Worm (Caenorhabditis elegans) whole organism, young adult: ENCODE results near the gene srbc-82.

ENCODE experiments used
- B0035.1 ChIP-seq: sonication (generic microtip); optimal IDR thresholded peaks from 2 replicates; lab custom pipeline; 2016; ENCODE audit warnings: missing genetic modification characterization, mild to moderate bottlenecking, missing compliant biosample characterization, missing genotype, missing genetic modification reagents
- C06A6.2 ChIP-seq: fragments of 200-800 bp; sonication (Bioruptor generic); conservative IDR thresholded peaks from 2 replicates; pipeline ENCODE4 v1.3.6; 2022; ENCODE audit warnings: missing genetic modification characterization, missing compliant biosample characterization
- D2030.7 ChIP-seq: fragments of 200-800 bp; sonication (Bioruptor generic); IDR thresholded peaks from 2 replicates; pipeline ENCODE4 v1.3.6; 2022; ENCODE audit warnings: missing genetic modification reagents, missing genetic modification characterization, missing compliant biosample characterization
- F57C9.4 ChIP-seq: sonication (generic microtip); optimal IDR thresholded peaks from 2 replicates; lab custom pipeline; 2017; ENCODE audit warnings: mild to moderate bottlenecking, missing genetic modification characterization, missing compliant biosample characterization
- T07F8.4 ChIP-seq: sonication (generic microtip); optimal IDR thresholded peaks from 2 replicates; lab custom pipeline; 2016; ENCODE audit warnings: mild to moderate bottlenecking, missing genetic modification characterization, moderate library complexity, missing compliant biosample characterization
- Y53F4B.3 ChIP-seq: fragments of 200-800 bp; sonication (Bioruptor generic); IDR thresholded peaks from 2 replicates; pipeline ENCODE4 v1.3.6; 2022; ENCODE audit warnings: missing genetic modification reagents, missing genetic modification characterization, missing compliant biosample characterization
- Y53G8AR.9 ChIP-seq: fragments of 200-800 bp; sonication (Bioruptor generic); conservative IDR thresholded peaks from 2 replicates; pipeline ENCODE4 v1.3.6; 2022; ENCODE audit warnings: missing genetic modification reagents, missing genetic modification characterization, missing compliant biosample characterization
- Y56A3A.18 ChIP-seq: fragments of 200-800 bp; sonication (Bioruptor generic); IDR thresholded peaks from 2 replicates; pipeline ENCODE4 v1.3.6; 2022; ENCODE audit warnings: missing genetic modification reagents, missing genetic modification characterization, missing compliant biosample characterization
- atf-7 ChIP-seq: sonication (generic microtip); optimal IDR thresholded peaks from 2 replicates; lab custom pipeline; 2017; ENCODE audit warnings: mild to moderate bottlenecking, missing genetic modification characterization, missing compliant biosample characterization
- attf-5 ChIP-seq: fragments of 200-800 bp; sonication (Bioruptor generic); optimal IDR thresholded peaks from 2 replicates; lab custom pipeline; 2018; ENCODE audit warnings: mild to moderate bottlenecking, missing genetic modification characterization, missing compliant biosample characterization
- cebp-2 ChIP-seq: fragments of 200-800 bp; sonication (Bioruptor generic); IDR thresholded peaks from 2 replicates; pipeline ENCODE4 v1.3.6; 2022; ENCODE audit warnings: missing genetic modification characterization, missing compliant biosample characterization
- ceh-27 ChIP-seq: fragments of 200-800 bp; sonication (Bioruptor generic); optimal IDR thresholded peaks from 2 replicates; lab custom pipeline; 2018; ENCODE audit warnings: mild to moderate bottlenecking, missing genetic modification characterization, moderate library complexity, missing compliant biosample characterization
- ceh-79 ChIP-seq: sonication (generic microtip); optimal IDR thresholded peaks from 2 replicates; lab custom pipeline; 2017; ENCODE audit warnings: mild to moderate bottlenecking, missing genetic modification characterization, missing compliant biosample characterization
- die-1 ChIP-seq: sonication (generic microtip); optimal IDR thresholded peaks from 2 replicates; lab custom pipeline; 2016; ENCODE audit warnings: missing genotype, mild to moderate bottlenecking, missing genetic modification characterization, missing compliant biosample characterization
- dpff-1 ChIP-seq: sonication (generic microtip); optimal IDR thresholded peaks from 2 replicates; lab custom pipeline; 2017; ENCODE audit warnings: mild to moderate bottlenecking, missing genetic modification characterization, missing compliant biosample characterization
- efl-1 ChIP-seq: fragments of 150-350 bp; optimal IDR thresholded peaks from 2 replicates; lab custom pipeline; 2014; ENCODE audit warnings: missing biosample characterization, missing genetic modification reagents, missing genetic modification characterization
- egl-18 ChIP-seq: fragments of 200-800 bp; sonication (Bioruptor generic); IDR thresholded peaks from 2 replicates; pipeline ENCODE4 v1.3.6; 2022; ENCODE audit warnings: missing genetic modification reagents, missing genetic modification characterization, missing compliant biosample characterization
- him-1 ChIP-seq: sonication (generic microtip); optimal IDR thresholded peaks from 2 replicates; lab custom pipeline; 2016; ENCODE audit warnings: missing genotype, missing genetic modification reagents, missing genetic modification characterization, missing compliant biosample characterization
- hlh-12 ChIP-seq: sonication (generic microtip); optimal IDR thresholded peaks from 2 replicates; lab custom pipeline; 2016; ENCODE audit warnings: missing genetic modification characterization, missing compliant biosample characterization
- hlh-26 ChIP-seq: fragments of 200-800 bp; sonication (Bioruptor generic); conservative IDR thresholded peaks from 2 replicates; pipeline ENCODE4 v1.3.6; 2022; ENCODE audit warnings: missing genetic modification reagents, missing genetic modification characterization, missing compliant biosample characterization
- hsf-1 ChIP-seq: fragments of 200-800 bp; sonication (Bioruptor generic); IDR thresholded peaks from 2 replicates; pipeline ENCODE4 v1.3.6; 2022; ENCODE audit warnings: missing genetic modification reagents, missing genetic modification characterization, missing compliant biosample characterization
- lag-1 ChIP-seq: fragments of 200-800 bp; sonication (Bioruptor generic); IDR thresholded peaks from 2 replicates; pipeline ENCODE4 v1.3.6; 2022; ENCODE audit warnings: missing genetic modification reagents, missing genetic modification characterization, missing compliant biosample characterization
- lin-35 ChIP-seq, 3 experiments: fragments of 150-350 bp in 2 of 3; sonication (generic microtip) in 1 of 3; optimal IDR thresholded peaks; 2 replicates each; lab custom pipeline; 2014 to 2018; ENCODE audit warnings: missing biosample characterization in 3 of 3, missing genetic modification characterization in 3 of 3, missing genetic modification reagents in 3 of 3
- lir-1 ChIP-seq: fragments of 200-800 bp; sonication (Bioruptor generic); conservative IDR thresholded peaks from 2 replicates; pipeline ENCODE4 v1.3.6; 2022; ENCODE audit warnings: missing genetic modification reagents, missing genetic modification characterization, missing compliant biosample characterization
- lsy-27 ChIP-seq: sonication (generic microtip); optimal IDR thresholded peaks from 2 replicates; lab custom pipeline; 2017; ENCODE audit warnings: missing genetic modification characterization, mild to moderate bottlenecking, missing compliant biosample characterization, antibody characterized with exemption, missing genotype, borderline replicate concordance; ENCODE audit not compliant: insufficient read depth
- madf-10 ChIP-seq: sonication (generic microtip); optimal IDR thresholded peaks from 2 replicates; lab custom pipeline; 2016; ENCODE audit warnings: mild to moderate bottlenecking, missing genetic modification characterization, missing compliant biosample characterization
- nfya-1 ChIP-seq: sonication (generic microtip); optimal IDR thresholded peaks from 2 replicates; lab custom pipeline; 2017; ENCODE audit warnings: antibody characterized with exemption, missing compliant biosample characterization, missing genetic modification characterization, borderline replicate concordance; ENCODE audit not compliant: insufficient read depth
- nfya-2 ChIP-seq: fragments of 200-800 bp; sonication (Bioruptor generic); IDR thresholded peaks from 2 replicates; pipeline ENCODE4 v1.3.6; 2022; ENCODE audit warnings: missing genetic modification reagents, missing genetic modification characterization, missing compliant biosample characterization
- nhr-120 ChIP-seq: fragments of 200-800 bp; sonication (Bioruptor generic); IDR thresholded peaks from 2 replicates; pipeline ENCODE4 v1.3.6; 2022; ENCODE audit warnings: missing genetic modification characterization, missing compliant biosample characterization
- nhr-80 ChIP-seq: sonication (generic microtip); optimal IDR thresholded peaks from 2 replicates; lab custom pipeline; 2016; ENCODE audit warnings: missing genetic modification characterization, missing compliant biosample characterization
- pbrm-1 ChIP-seq: fragments of 200-800 bp; sonication (Bioruptor generic); IDR thresholded peaks from 2 replicates; pipeline ENCODE4 v1.3.6; 2022; ENCODE audit warnings: missing genetic modification reagents, missing genetic modification characterization, missing compliant biosample characterization
- rpc-1 ChIP-seq, 2 experiments: fragments of 150-350 bp in 1 of 2; sonication (generic microtip) in 1 of 2; optimal IDR thresholded peaks; 2 replicates each; lab custom pipeline; 2014 to 2018; ENCODE audit warnings: missing biosample characterization in 1 of 2, missing genetic modification characterization in 1 of 2, missing genetic modification reagents in 1 of 2, missing genotype in 1 of 2
- snpc-4 ChIP-seq, 5 experiments: fragments of 150-350 bp in 1 of 5; sonication (generic microtip) in 4 of 5; optimal IDR thresholded peaks; 2 replicates each; lab custom pipeline; 2014 to 2018; ENCODE audit warnings: missing genetic modification characterization in 5 of 5, missing biosample characterization in 3 of 5, antibody characterized with exemption in 2 of 5, mild to moderate bottlenecking in 2 of 5, missing compliant biosample characterization in 2 of 5, missing genotype in 2 of 5, moderate library complexity in 2 of 5, missing genetic modification reagents in 1 of 5
- somi-1 ChIP-seq: fragments of 200-800 bp; sonication (Bioruptor generic); optimal IDR thresholded peaks from 2 replicates; lab custom pipeline; 2018; ENCODE audit warnings: mild to moderate bottlenecking, missing genetic modification characterization, missing compliant biosample characterization
- ztf-26 ChIP-seq: sonication (generic microtip); optimal IDR thresholded peaks from 2 replicates; lab custom pipeline; 2017; ENCODE audit warnings: missing genetic modification characterization, missing compliant biosample characterization

Gene srbc-82

ce11 chrV:16258142-16258541, 42.2 kb upstream of the srbc-82 start, which contains the start of gene nhr-218 (continued):
- no peak for TF ChIP-seq hlh-12 (tag; lab: Kevin White, UChicago)

- TF ChIP-seq rpc-1 (optimal IDR thresholded peaks at IDR 0.05; lab: Kevin White, UChicago) (no peak), rpc-1 (tag; optimal IDR thresholded peaks at IDR 0.05; lab: Kevin White, UChicago) (no peak), lir-1 (GFP tag; lab: Robert Waterston, UW) (no peak), T07F8.4 (no peak), hsf-1 (GFP tag; lab: Robert Waterston, UW) (no peak), pbrm-1 (GFP tag; lab: Robert Waterston, UW) (no peak)
These were observed 40.7 kb upstream of the srbc-82 start, which contains the start of gene nhr-127 for ce11 chrV:16259684-16260083. nhr-127 (plus strand) TSS chrV:16259984.

DNA sequence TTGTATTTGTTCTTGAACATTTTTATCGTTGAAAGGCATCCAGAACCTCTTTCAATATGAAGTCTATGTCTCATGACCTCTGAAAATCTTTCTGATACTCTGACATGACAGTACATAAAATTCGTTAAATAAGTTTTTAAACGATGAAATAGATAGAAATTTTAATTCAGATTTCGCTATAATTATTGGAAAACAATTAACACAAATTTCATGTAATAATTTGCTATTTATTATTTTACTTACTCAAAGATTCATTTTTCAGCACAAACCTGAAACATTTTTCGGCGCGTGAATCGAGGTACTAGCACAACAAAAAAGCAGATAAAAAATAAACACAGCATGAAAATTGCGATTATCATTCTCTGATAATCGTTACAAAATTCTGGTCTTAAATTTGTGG, 33.9 kb upstream of the srbc-82 start, which contains the start of gene T13F3.4:
Gene T13F3.4 (minus strand): TSS at position 101 of the 400 bp plus-strand sequence.
- no peak for TF ChIP-seq nhr-120 (GFP tag; lab: Robert Waterston, UW)
- TF ChIP-seq lag-1 (GFP tag; lab: Robert Waterston, UW) = no peak
- no peak for TF ChIP-seq him-1 (tag; lab: Kevin White, UChicago)
- TF ChIP-seq Y56A3A.18 (GFP tag; lab: Robert Waterston, UW) = no peak
- no peak for TF ChIP-seq atf-7 (tag; lab: Kevin White, UChicago)
- no peak for TF ChIP-seq hlh-26
- TF ChIP-seq nfya-2 (GFP tag; lab: Robert Waterston, UW) = no peak
- TF ChIP-seq ztf-26 = no peak
- no peak for TF ChIP-seq egl-18 (GFP tag; lab: Robert Waterston, UW)
- TF ChIP-seq Y53F4B.3 = no peak
- no peak for TF ChIP-seq efl-1 (GFP tag; lab: Kevin White, UChicago)
- no peak for TF ChIP-seq attf-5 (GFP tag; lab: Kevin White, UChicago)
- no peak for TF ChIP-seq madf-10 (tag; lab: Kevin White, UChicago)
- no peak for TF ChIP-seq lin-35 (GFP tag; optimal IDR thresholded peaks at IDR 0.05; lab: Kevin White, UChicago)
- TF ChIP-seq cebp-2 (GFP tag; lab: Robert Waterston, UW) = no peak
- no peak for TF ChIP-seq nfya-1 (tag; lab: Kevin White, UChicago)
- no peak for TF ChIP-seq hlh-12 (tag; lab: Kevin White, UChicago)
- no peak for TF ChIP-seq B0035.1 (tag; lab: Kevin White, UChicago)
- TF ChIP-seq lsy-27 (tag; lab: Kevin White, UChicago) = no peak
- TF ChIP-seq, all 124 proteins: peak for 0

DNA sequence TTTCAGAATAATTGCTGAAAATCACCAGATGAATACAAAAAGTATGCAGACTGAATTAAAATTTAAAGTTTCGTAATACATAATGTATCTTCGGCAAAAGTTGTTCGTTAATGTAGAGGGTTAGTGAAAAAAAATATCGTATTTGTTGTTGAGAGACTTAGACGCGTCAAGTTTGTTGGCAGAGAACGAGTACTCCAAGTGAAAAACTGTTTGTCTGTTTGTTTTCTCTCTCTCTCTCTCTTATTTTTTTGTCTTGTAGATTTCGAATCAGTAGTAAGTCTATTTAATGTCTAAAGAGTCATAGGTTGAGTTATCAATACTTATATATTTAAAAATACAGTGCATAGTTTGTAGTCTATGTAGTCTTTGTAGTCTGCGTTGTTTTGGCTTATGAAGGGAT, 30.8 kb upstream of the srbc-82 start, which contains the start of the genes fbxa-2 and T13F3.8:
Gene fbxa-2 (minus strand): TSS at position 101 of the 400 bp plus-strand sequence.
Gene T13F3.8 (plus strand): TSS at position 245 of the 400 bp plus-strand sequence.
- TF ChIP-seq attf-5 (GFP tag; lab: Kevin White, UChicago) (no peak), D2030.7 (no peak), lag-1 (GFP tag; lab: Robert Waterston, UW) (no peak), efl-1 (GFP tag; lab: Kevin White, UChicago) (no peak), pbrm-1 (GFP tag; lab: Robert Waterston, UW) (no peak), Y53G8AR.9 (no peak), snpc-4 (GFP tag; optimal IDR thresholded peaks at IDR 0.05; lab: Kevin White, UChicago) (no peak), snpc-4 (tag; optimal IDR thresholded peaks at IDR 0.05; lab: Kevin White, UChicago) (no peak), dpff-1 (no peak), nhr-80 (tag; lab: Kevin White, UChicago) (no peak), somi-1 (no peak), die-1 (no peak), C06A6.2 (GFP tag; lab: Robert Waterston, UW) (no peak), ceh-27 (GFP tag; lab: Kevin White, UChicago) (no peak), F57C9.4 (tag; lab: Kevin White, UChicago) (no peak), ceh-79 (tag; lab: Kevin White, UChicago) (no peak)
